Worm (Caenorhabditis elegans): ENCODE results near the gene lips-7.

ce11 chrII:568776-569175, 17.1 kb downstream of the lips-7 start, which contains the start of gene W08F4.5:
- TF ChIP-seq lin-39 (tag; optimal IDR thresholded peaks at IDR 0.05) (no peak), fos-1 (tag; optimal IDR thresholded peaks at IDR 0.05) (no peak), lin-15B (tag; optimal IDR thresholded peaks at IDR 0.05) (no peak), lir-3 (tag; optimal IDR thresholded peaks at IDR 0.05; ENCODE audit: poor library complexity) (no peak), fkh-10 (GFP tag; optimal IDR thresholded peaks at IDR 0.05) (no peak), skn-1 (tag; optimal IDR thresholded peaks at IDR 0.05) (no peak), lin-35 (GFP tag; optimal IDR thresholded peaks at IDR 0.05) (no peak), alr-1 (tag; optimal IDR thresholded peaks at IDR 0.05; ENCODE audit: borderline replicate concordance) (no peak), nhr-85 (tag) (no peak), zag-1 (tag; optimal IDR thresholded peaks at IDR 0.05) (no peak)
